Worm (Caenorhabditis elegans) whole organism, L1 larva: ENCODE measurements around the gene his-42.

Experiments
- aly-2 ChIP-seq: fragments of 150-350 bp; optimal IDR thresholded peaks from 2 replicates; lab custom pipeline; 2014; ENCODE audit warnings: missing biosample characterization, missing genetic modification characterization
- elt-3 ChIP-seq, 6 experiments: fragments of 150-350 bp in 1 of 6; sonication (generic microtip); optimal IDR thresholded peaks; 2 replicates each; lab custom pipeline; 2017 to 2018; ENCODE audit warnings: missing biosample characterization in 6 of 6, missing genetic modification characterization in 6 of 6, inconsistent platforms in 1 of 6
- lin-39 ChIP-seq: fragments of 150-350 bp; optimal IDR thresholded peaks from 2 replicates; lab custom pipeline; 2014; ENCODE audit warnings: missing biosample characterization, missing genetic modification reagents, missing genetic modification characterization
- nhr-11 ChIP-seq: fragments of 150-350 bp; optimal IDR thresholded peaks from 2 replicates; lab custom pipeline; 2014; ENCODE audit warnings: missing biosample characterization, missing genetic modification characterization

ce11 chrII:13791570-13792279, 36.8 kb downstream of the his-42 start, which contains the start of gene ZK131.11:
- TF ChIP-seq aly-2 = no peak
- TF ChIP-seq lin-39 (tag; lab: Kevin White, UChicago) = no peak
- TF ChIP-seq elt-3 (tag; optimal IDR thresholded peaks at IDR 0.05; lab: Kevin White, UChicago) = no peak
- TF ChIP-seq nhr-11 (tag; lab: Kevin White, UChicago) = no peak
